Fruit fly (Drosophila melanogaster) whole organism, embryonic: Measurements from ENCODE around the gene CG42823.
A peak's percentile ranks its signal among the peaks of the same experiment; 100 is the strongest.

Experiments used
- Aef1 ChIP-seq: fragments of 200-800 bp; sonication (Bioruptor generic); IDR thresholded peaks from 3 replicates; pipeline ENCODE4 v1.3.6; 2022; ENCODE audit warnings: missing biosample characterization, missing genetic modification characterization
- B-H2 ChIP-seq: fragments of 200-800 bp; sonication (Bioruptor generic); optimal IDR thresholded peaks from 2 replicates; lab custom pipeline; 2018; ENCODE audit warnings: missing biosample characterization, mild to moderate bottlenecking, missing genetic modification characterization
- Bteb2 ChIP-seq: fragments of 200-800 bp; sonication (Bioruptor generic); optimal IDR thresholded peaks from 2 replicates; lab custom pipeline; 2016; ENCODE audit warnings: missing biosample characterization, missing genetic modification characterization
- CG10267 ChIP-seq: fragments of 200-800 bp; sonication (Bioruptor generic); optimal IDR thresholded peaks from 2 replicates; lab custom pipeline; 2018; ENCODE audit warnings: missing biosample characterization, mild to moderate bottlenecking, missing genetic modification characterization, moderate library complexity
- CG10274 ChIP-seq: fragments of 200-800 bp; sonication (Bioruptor generic); optimal IDR thresholded peaks from 3 replicates; lab custom pipeline; 2017; ENCODE audit warnings: missing biosample characterization, mild to moderate bottlenecking, missing genetic modification characterization
- CG12299 ChIP-seq: fragments of 200-800 bp; sonication (Bioruptor generic); optimal IDR thresholded peaks from 2 replicates; lab custom pipeline; 2018; ENCODE audit warnings: missing biosample characterization, mild to moderate bottlenecking, missing genetic modification characterization
- CG12769 ChIP-seq: fragments of 200-800 bp; sonication (Bioruptor generic); optimal IDR thresholded peaks from 2 replicates; lab custom pipeline; 2019; ENCODE audit warnings: missing biosample characterization, mild to moderate bottlenecking, missing genetic modification characterization, moderate library complexity
- CG13287 ChIP-seq: fragments of 200-800 bp; sonication (Bioruptor generic); IDR thresholded peaks from 2 replicates; pipeline ENCODE4 v1.3.6; 2022; ENCODE audit warnings: missing biosample characterization, missing genetic modification characterization; ENCODE audit not compliant: partially characterized antibody
- CG13894 ChIP-seq: fragments of 200-800 bp; sonication (Bioruptor generic); optimal IDR thresholded peaks from 3 replicates; lab custom pipeline; 2018; ENCODE audit warnings: missing biosample characterization, mild to moderate bottlenecking, missing genetic modification characterization, moderate library complexity
- CG15601 ChIP-seq: fragments of 200-800 bp; sonication (Bioruptor generic); optimal IDR thresholded peaks from 3 replicates; lab custom pipeline; 2019; ENCODE audit warnings: missing biosample characterization, mild to moderate bottlenecking, missing genetic modification characterization, moderate library complexity
- CG16815 ChIP-seq: fragments of 200-800 bp; sonication (Bioruptor generic); optimal IDR thresholded peaks from 3 replicates; lab custom pipeline; 2017; ENCODE audit warnings: missing biosample characterization, mild to moderate bottlenecking, missing genetic modification characterization
- CG17359 ChIP-seq: fragments of 200-800 bp; sonication (Bioruptor generic); optimal IDR thresholded peaks from 3 replicates; lab custom pipeline; 2018; ENCODE audit warnings: missing biosample characterization, mild to moderate bottlenecking, missing genetic modification characterization, moderate library complexity
- CG18011 ChIP-seq: fragments of 200-800 bp; sonication (Bioruptor generic); optimal IDR thresholded peaks from 2 replicates; lab custom pipeline; 2017; ENCODE audit warnings: missing biosample characterization, missing genetic modification characterization, mild to moderate bottlenecking, moderate library complexity, missing genotype
- CG33557 ChIP-seq: fragments of 200-800 bp; sonication (Bioruptor generic); optimal IDR thresholded peaks from 2 replicates; lab custom pipeline; 2019; ENCODE audit warnings: missing biosample characterization, mild to moderate bottlenecking, missing genetic modification characterization, moderate library complexity
- CG3995 ChIP-seq: fragments of 200-800 bp; sonication (Bioruptor generic); optimal IDR thresholded peaks from 3 replicates; lab custom pipeline; 2016; ENCODE audit warnings: missing biosample characterization, missing genetic modification characterization
- CG7357 ChIP-seq: fragments of 200-800 bp; sonication (Bioruptor generic); IDR thresholded peaks from 3 replicates; pipeline ENCODE4 v1.3.6; 2022; ENCODE audit warnings: missing biosample characterization, missing genetic modification characterization
- CG8089 ChIP-seq: fragments of 200-800 bp; sonication (Bioruptor generic); optimal IDR thresholded peaks from 3 replicates; lab custom pipeline; 2016; ENCODE audit warnings: missing biosample characterization, missing genetic modification characterization
- CG8290 ChIP-seq, 3 experiments: fragments of 200-800 bp; sonication (Bioruptor generic); optimal IDR thresholded peaks; 2 replicates each; lab custom pipeline; 2016 to 2019; ENCODE audit warnings: missing biosample characterization in 3 of 3, missing genetic modification characterization in 3 of 3, mild to moderate bottlenecking in 2 of 3, moderate library complexity in 1 of 3
- CG9932 ChIP-seq: fragments of 200-800 bp; sonication (Bioruptor generic); IDR thresholded peaks from 2 replicates; pipeline ENCODE4 v1.3.6; 2022; ENCODE audit warnings: missing biosample characterization, missing genetic modification characterization
- Camta ChIP-seq: fragments of 200-800 bp; sonication (Bioruptor generic); optimal IDR thresholded peaks from 2 replicates; lab custom pipeline; 2016; ENCODE audit warnings: missing biosample characterization, missing genetic modification characterization
- Deaf1 ChIP-seq: fragments of 200-800 bp; optimal IDR thresholded peaks from 3 replicates; lab custom pipeline; 2019; ENCODE audit warnings: missing biosample characterization, mild to moderate bottlenecking, missing genetic modification characterization, moderate library complexity
- Doc2 ChIP-seq: fragments of 200-800 bp; sonication (Bioruptor generic); IDR thresholded peaks from 2 replicates; pipeline ENCODE4 v1.3.6; 2022; ENCODE audit warnings: missing biosample characterization, missing genetic modification characterization
- Dp ChIP-seq: fragments of 200-800 bp; sonication (Bioruptor generic); optimal IDR thresholded peaks from 2 replicates; lab custom pipeline; 2018; ENCODE audit warnings: missing biosample characterization, mild to moderate bottlenecking, missing genetic modification characterization, moderate library complexity
- H2.0 ChIP-seq: fragments of 200-800 bp; sonication (Bioruptor generic); IDR thresholded peaks from 2 replicates; pipeline ENCODE4 v1.3.6; 2022; ENCODE audit warnings: missing biosample characterization, missing genetic modification characterization
- Nf-YA ChIP-seq: fragments of 200-800 bp; sonication (Bioruptor generic); IDR thresholded peaks from 2 replicates; pipeline ENCODE4 v1.3.6; 2022; ENCODE audit warnings: missing biosample characterization, missing genetic modification characterization
- Nf-YC ChIP-seq: fragments of 200-800 bp; optimal IDR thresholded peaks from 3 replicates; lab custom pipeline; 2019; ENCODE audit warnings: missing biosample characterization, mild to moderate bottlenecking, missing genetic modification characterization, moderate library complexity
- Sin3A ChIP-seq: fragments of >200 bp; optimal IDR thresholded peaks from 2 replicates; lab custom pipeline; 2018
- Six4 ChIP-seq: fragments of 200-800 bp; sonication (Bioruptor generic); optimal IDR thresholded peaks from 2 replicates; lab custom pipeline; 2016; ENCODE audit warnings: missing biosample characterization, missing genetic modification characterization
- Spps ChIP-seq: fragments of 200-800 bp; sonication (Bioruptor generic); optimal IDR thresholded peaks from 2 replicates; lab custom pipeline; 2018; ENCODE audit warnings: missing biosample characterization, mild to moderate bottlenecking, missing genetic modification characterization
- Sry-β ChIP-seq: fragments of 200-800 bp; sonication (Bioruptor generic); optimal IDR thresholded peaks from 2 replicates; lab custom pipeline; 2018; ENCODE audit warnings: missing biosample characterization, mild to moderate bottlenecking, missing genetic modification characterization, moderate library complexity
- ap ChIP-seq: fragments of 200-800 bp; sonication (Bioruptor generic); IDR thresholded peaks from 2 replicates; pipeline ENCODE4 v1.3.6; 2022; ENCODE audit warnings: missing biosample characterization, missing genetic modification characterization
- ase ChIP-seq: fragments of 200-800 bp; sonication (Bioruptor generic); IDR thresholded peaks from 3 replicates; pipeline ENCODE4 v1.3.6; 2022; ENCODE audit warnings: missing biosample characterization, missing genetic modification characterization
- bsh ChIP-seq, 2 experiments: fragments of 200-800 bp; sonication (Bioruptor generic); optimal IDR thresholded peaks; 2 replicates each; lab custom pipeline; 2017 to 2018; ENCODE audit warnings: mild to moderate bottlenecking in 2 of 2, missing biosample characterization in 2 of 2, missing genetic modification characterization in 2 of 2, moderate library complexity in 1 of 2
- croc ChIP-seq: fragments of 200-800 bp; sonication (Bioruptor generic); conservative IDR thresholded peaks from 3 replicates; pipeline ENCODE4 v1.3.6; 2022; ENCODE audit warnings: missing biosample characterization, missing genetic modification characterization
- dysf ChIP-seq: fragments of 200-800 bp; sonication (Bioruptor generic); IDR thresholded peaks from 3 replicates; pipeline ENCODE4 v1.3.6; 2022; ENCODE audit warnings: missing biosample characterization, missing genetic modification characterization
- ewg ChIP-seq: fragments of 200-800 bp; sonication (Bioruptor generic); optimal IDR thresholded peaks from 3 replicates; lab custom pipeline; 2017; ENCODE audit warnings: mild to moderate bottlenecking, missing biosample characterization, missing genetic modification reagents, missing genetic modification characterization
- fd102C ChIP-seq: fragments of 200-800 bp; sonication (Bioruptor generic); optimal IDR thresholded peaks from 2 replicates; lab custom pipeline; 2018; ENCODE audit warnings: missing biosample characterization, mild to moderate bottlenecking, missing genetic modification characterization, moderate library complexity
- fru ChIP-seq: fragments of >200 bp; optimal IDR thresholded peaks from 2 replicates; lab custom pipeline; 2017
- fu2 ChIP-seq: fragments of 200-800 bp; sonication (Bioruptor generic); optimal IDR thresholded peaks from 2 replicates; lab custom pipeline; 2016; ENCODE audit warnings: missing biosample characterization, missing genetic modification characterization
- gfzf ChIP-seq: fragments of 200-800 bp; sonication (Bioruptor generic); optimal IDR thresholded peaks from 2 replicates; lab custom pipeline; 2016; ENCODE audit warnings: missing biosample characterization, mild to moderate bottlenecking, missing genetic modification characterization, moderate library complexity
- grn ChIP-seq: fragments of 200-800 bp; sonication (Bioruptor generic); optimal IDR thresholded peaks from 3 replicates; lab custom pipeline; 2017; ENCODE audit warnings: missing biosample characterization, missing genetic modification characterization
- gro ChIP-seq: fragments of 200-800 bp; sonication (Bioruptor generic); optimal IDR thresholded peaks from 2 replicates; lab custom pipeline; 2016; ENCODE audit warnings: missing biosample characterization, missing genetic modification characterization
- jigr1 ChIP-seq: fragments of 200-800 bp; sonication (Bioruptor generic); IDR thresholded peaks from 3 replicates; pipeline ENCODE4 v1.3.6; 2022; ENCODE audit warnings: missing biosample characterization, missing genetic modification characterization
- jumu ChIP-seq: fragments of 200-800 bp; sonication (Bioruptor generic); optimal IDR thresholded peaks from 3 replicates; lab custom pipeline; 2016; ENCODE audit warnings: missing biosample characterization, missing genetic modification characterization
- lmd ChIP-seq: fragments of 200-800 bp; sonication (Bioruptor generic); IDR thresholded peaks from 2 replicates; pipeline ENCODE4 v1.3.6; 2022; ENCODE audit warnings: missing biosample characterization, missing genetic modification characterization
- onecut ChIP-seq: fragments of 200-800 bp; sonication (Bioruptor generic); IDR thresholded peaks from 2 replicates; pipeline ENCODE4 v1.3.6; 2022; ENCODE audit warnings: missing biosample characterization, missing genetic modification characterization
- pnt ChIP-seq: fragments of 200-800 bp; sonication (Bioruptor generic); optimal IDR thresholded peaks from 3 replicates; lab custom pipeline; 2016; ENCODE audit warnings: missing biosample characterization, missing genetic modification characterization
- run ChIP-seq: fragments of 200-800 bp; sonication (Bioruptor generic); optimal IDR thresholded peaks from 3 replicates; lab custom pipeline; 2018; ENCODE audit warnings: missing biosample characterization, mild to moderate bottlenecking, missing genetic modification characterization
- tap ChIP-seq: fragments of 200-800 bp; optimal IDR thresholded peaks from 3 replicates; lab custom pipeline; 2019; ENCODE audit warnings: missing biosample characterization, mild to moderate bottlenecking, missing genetic modification characterization, moderate library complexity
- tio ChIP-seq: fragments of 200-800 bp; sonication (Bioruptor generic); optimal IDR thresholded peaks from 2 replicates; lab custom pipeline; 2017; ENCODE audit warnings: missing biosample characterization, missing genetic modification characterization, inconsistent platforms

Gene CG42823

dm6 chr3R:17381916-17382315 is 23.0 kb downstream of the CG42823 start:
- TF ChIP-seq CG10267 (tag; lab: Kevin White, UChicago) = no peak

- no peak for TF ChIP-seq CG18011 (GFP tag; lab: Kevin White, UChicago)
- no peak for TF ChIP-seq run (tag; lab: Kevin White, UChicago)
- TF ChIP-seq Dp (GFP tag; lab: Kevin White, UChicago) = no peak
- peak; percentile 27 for TF ChIP-seq ewg (GFP tag; lab: Kevin White, UChicago)
- TF ChIP-seq CG12769 (tag; lab: Kevin White, UChicago) = peak; percentile 7
- TF ChIP-seq pnt = no peak
- TF ChIP-seq CG7357 (GFP tag; lab: Robert Waterston, UW) = no peak
- no peak for TF ChIP-seq Bteb2 (GFP tag; lab: Kevin White, UChicago)
- TF ChIP-seq B-H2 (GFP tag; lab: Kevin White, UChicago) = no peak
- no peak for TF ChIP-seq CG17359 (tag; lab: Kevin White, UChicago)
- TF ChIP-seq Aef1 (GFP tag; lab: Robert Waterston, UW) = no peak
- TF ChIP-seq bsh (GFP tag; optimal IDR thresholded peaks at IDR 0.05; lab: Kevin White, UChicago) = no peak
- no peak for TF ChIP-seq grn (GFP tag; lab: Kevin White, UChicago)
- no peak for TF ChIP-seq CG12299 (tag; lab: Kevin White, UChicago)
- no peak for TF ChIP-seq fu2 (GFP tag; lab: Kevin White, UChicago)
- peak; percentile 12; the same call in 1 of the 2 replicates for TF ChIP-seq CG13287 (GFP tag; lab: Robert Waterston, UW)
- TF ChIP-seq CG8089 (GFP tag; lab: Kevin White, UChicago) = no peak
- no peak for TF ChIP-seq lmd (GFP tag; lab: Robert Waterston, UW)
- no peak for TF ChIP-seq CG10274 (GFP tag; lab: Kevin White, UChicago)
- TF ChIP-seq Deaf1 = peak; percentile 91
- no peak for TF ChIP-seq CG8290 (GFP tag; optimal IDR thresholded peaks at IDR 0.05; lab: Kevin White, UChicago)
- peak in 1 of 2 experiments; percentile 19 for TF ChIP-seq CG8290 (tag; optimal IDR thresholded peaks at IDR 0.05; lab: Kevin White, UChicago)
- no peak for TF ChIP-seq tio
- no peak for TF ChIP-seq onecut
- TF ChIP-seq croc (GFP tag; lab: Robert Waterston, UW) = no peak
- no peak for TF ChIP-seq Camta (GFP tag; lab: Kevin White, UChicago)
- no peak for TF ChIP-seq Nf-YA (GFP tag; lab: Robert Waterston, UW)
- no peak for TF ChIP-seq H2.0 (GFP tag; lab: Robert Waterston, UW)
- TF ChIP-seq jumu (GFP tag; lab: Kevin White, UChicago) = no peak
- no peak for TF ChIP-seq ap (GFP tag; lab: Robert Waterston, UW)
- TF ChIP-seq gro (GFP tag; lab: Kevin White, UChicago) = no peak
- no peak for TF ChIP-seq Six4
- no peak for TF ChIP-seq fru (lab: Kevin White, UChicago)
- no peak for TF ChIP-seq Nf-YC (tag; lab: Kevin White, UChicago)
- no peak for TF ChIP-seq CG16815 (GFP tag; lab: Kevin White, UChicago)
- no peak for TF ChIP-seq dysf (GFP tag; lab: Robert Waterston, UW)
- no peak for TF ChIP-seq Doc2 (GFP tag; lab: Robert Waterston, UW)
- no peak for TF ChIP-seq tap
- TF ChIP-seq fd102C (GFP tag; lab: Kevin White, UChicago) = no peak
- TF ChIP-seq CG15601 (tag; lab: Kevin White, UChicago) = peak; percentile 9
- TF ChIP-seq jigr1 (GFP tag; lab: Robert Waterston, UW) = no peak
- no peak for TF ChIP-seq Sin3A (lab: Kevin White, UChicago)
- no peak for TF ChIP-seq ase
- no peak for TF ChIP-seq CG33557 (GFP tag; lab: Kevin White, UChicago)
- TF ChIP-seq CG3995 (GFP tag; lab: Kevin White, UChicago) = no peak
- peak; percentile 42 for TF ChIP-seq CG13894 (tag; lab: Kevin White, UChicago)
- TF ChIP-seq CG9932 (GFP tag; lab: Robert Waterston, UW) = no peak
- TF ChIP-seq gfzf (GFP tag; lab: Kevin White, UChicago) = no peak
- TF ChIP-seq Spps (tag; lab: Kevin White, UChicago) = no peak
- TF ChIP-seq Sry-β (GFP tag; lab: Kevin White, UChicago) = no peak
Measured at dm6 chr3R:17379742-17380141, 25.2 kb downstream of the CG42823 start, which contains the start of gene lute. TSS of gene lute (plus strand) at chr3R:17379944.
